Worm (Caenorhabditis elegans): ENCODE results near the gene C07G1.7.
A peak's percentile ranks its signal among the peaks of the same experiment; 100 is the strongest.

ce11 chrIV:8241312-8241833, 29.7 kb upstream of the C07G1.7 start:
- no peak for TF ChIP-seq ztf-11 (tag; optimal IDR thresholded peaks at IDR 0.05)
- no peak for TF ChIP-seq ces-1 (GFP tag; optimal IDR thresholded peaks at IDR 0.05)
- peak; percentile 79 for TF ChIP-seq elt-1 (tag; optimal IDR thresholded peaks at IDR 0.05; ENCODE audit: borderline replicate concordance, insufficient read depth)
- TF ChIP-seq blmp-1 (tag; optimal IDR thresholded peaks at IDR 0.05) = no peak
- TF ChIP-seq ham-2 (GFP tag; optimal IDR thresholded peaks at IDR 0.05) = no peak
- TF ChIP-seq unc-39 (tag; optimal IDR thresholded peaks at IDR 0.05) = no peak
- no peak for TF ChIP-seq snpc-4 (tag; optimal IDR thresholded peaks at IDR 0.05)
- TF ChIP-seq pha-4 (tag; optimal IDR thresholded peaks at IDR 0.05) = no peak
- TF ChIP-seq nhr-237 (tag; optimal IDR thresholded peaks at IDR 0.05) = no peak
- TF ChIP-seq unc-62 (GFP tag; optimal IDR thresholded peaks at IDR 0.05) = no peak
- TF ChIP-seq unc-120 (tag; optimal IDR thresholded peaks at IDR 0.05; ENCODE audit: poor library complexity, severe bottlenecking) = no peak
- no peak for TF ChIP-seq sem-2 (GFP tag; optimal IDR thresholded peaks at IDR 0.05)
- no peak for TF ChIP-seq nhr-2 (tag; optimal IDR thresholded peaks at IDR 0.05)
- TF ChIP-seq nhr-28 (tag; optimal IDR thresholded peaks at IDR 0.05) = no peak

Data from whole organism, mixed stage, embryonic.